Worm (Caenorhabditis elegans) whole organism, L1 larva: ENCODE measurements around the gene C50B8.5.

Experiments used
- C16A3.4 ChIP-seq: fragments of 150-350 bp; optimal IDR thresholded peaks from 2 replicates; lab custom pipeline; 2014; ENCODE audit warnings: missing biosample characterization, missing genetic modification characterization
- F16B12.6 ChIP-seq: fragments of 150-350 bp; optimal IDR thresholded peaks from 2 replicates; lab custom pipeline; 2014; ENCODE audit warnings: missing biosample characterization, missing genetic modification characterization
- Y116A8C.19 ChIP-seq: sonication (generic microtip); optimal IDR thresholded peaks from 2 replicates; lab custom pipeline; 2016; ENCODE audit warnings: missing compliant biosample characterization, missing genetic modification characterization, borderline replicate concordance
- blmp-1 ChIP-seq: fragments of 150-350 bp; optimal IDR thresholded peaks from 2 replicates; lab custom pipeline; 2014; ENCODE audit warnings: missing biosample characterization, missing genetic modification characterization
- ceh-63 ChIP-seq: fragments of 200-800 bp; sonication (Bioruptor generic); optimal IDR thresholded peaks from 2 replicates; lab custom pipeline; 2018; ENCODE audit warnings: mild to moderate bottlenecking, missing genetic modification characterization, missing compliant biosample characterization
- ceh-82 ChIP-seq, 3 experiments: fragments of 150-350 bp in 1 of 3; sonication (generic microtip) in 2 of 3; optimal IDR thresholded peaks; 2 replicates each; lab custom pipeline; 2014 to 2017; ENCODE audit warnings: missing biosample characterization in 3 of 3, missing genetic modification characterization in 3 of 3
- ceh-90 ChIP-seq: sonication (generic microtip); optimal IDR thresholded peaks from 2 replicates; lab custom pipeline; 2016; ENCODE audit warnings: missing genetic modification characterization, missing compliant biosample characterization
- dpl-1 ChIP-seq, 3 experiments: fragments of 150-350 bp in 2 of 3; sonication (generic microtip) in 1 of 3; optimal IDR thresholded peaks; 2 replicates each; lab custom pipeline; 2014 to 2017; ENCODE audit warnings: missing biosample characterization in 3 of 3, missing genetic modification characterization in 3 of 3, missing genetic modification reagents in 3 of 3
- efl-1 ChIP-seq, 4 experiments: fragments of 150-350 bp; optimal IDR thresholded peaks in 3 of 4; peaks in 1 of 4; 1 replicate in 1 of 4; 2 replicates in 3 of 4; lab custom pipeline; 2014; ENCODE audit warnings: missing biosample characterization in 2 of 4, missing genetic modification characterization in 2 of 4, missing genetic modification reagents in 2 of 4
- efl-3 ChIP-seq: fragments of 200-800 bp; sonication (Bioruptor generic); optimal IDR thresholded peaks from 2 replicates; lab custom pipeline; 2018; ENCODE audit warnings: mild to moderate bottlenecking, missing genetic modification characterization, missing compliant biosample characterization
- ets-5 ChIP-seq: fragments of 200-800 bp; sonication (Bioruptor generic); IDR thresholded peaks from 2 replicates; pipeline ENCODE4 v1.3.6; 2022; ENCODE audit warnings: missing genetic modification characterization, missing compliant biosample characterization
- fos-1 ChIP-seq: fragments of 150-350 bp; optimal IDR thresholded peaks from 2 replicates; lab custom pipeline; 2014; ENCODE audit warnings: missing biosample characterization, missing genetic modification characterization
- hlh-17 ChIP-seq: fragments of 200-800 bp; sonication (Bioruptor generic); optimal IDR thresholded peaks from 2 replicates; lab custom pipeline; 2018; ENCODE audit warnings: missing genetic modification characterization, mild to moderate bottlenecking, missing compliant biosample characterization, moderate library complexity, borderline replicate concordance
- hpl-2 ChIP-seq: fragments of 150-350 bp; optimal IDR thresholded peaks from 2 replicates; lab custom pipeline; 2014; ENCODE audit warnings: missing biosample characterization, missing genetic modification reagents, missing genetic modification characterization
- isw-1 ChIP-seq: fragments of 200-800 bp; sonication (Bioruptor generic); IDR thresholded peaks from 2 replicates; pipeline ENCODE4 v1.3.6; 2022; ENCODE audit warnings: missing genetic modification characterization, missing compliant biosample characterization
- lin-14 ChIP-seq: fragments of 200-800 bp; sonication (Bioruptor generic); optimal IDR thresholded peaks from 2 replicates; lab custom pipeline; 2018; ENCODE audit warnings: mild to moderate bottlenecking, missing genetic modification characterization, moderate library complexity, missing compliant biosample characterization
- lin-15B ChIP-seq: fragments of 150-350 bp; sonication (generic microtip); optimal IDR thresholded peaks from 3 replicates; lab custom pipeline; 2014; ENCODE audit warnings: missing biosample characterization, missing genetic modification characterization
- mab-9 ChIP-seq: fragments of 200-800 bp; sonication (Bioruptor generic); IDR thresholded peaks from 2 replicates; pipeline ENCODE4 v1.3.6; 2022; ENCODE audit warnings: missing genetic modification reagents, missing genetic modification characterization, missing compliant biosample characterization
- mep-1 ChIP-seq: fragments of 150-350 bp; optimal IDR thresholded peaks from 2 replicates; lab custom pipeline; 2014; ENCODE audit warnings: missing biosample characterization, missing genetic modification characterization
- nhr-12 ChIP-seq: sonication (generic microtip); optimal IDR thresholded peaks from 2 replicates; lab custom pipeline; 2017; ENCODE audit warnings: missing biosample characterization, missing genetic modification characterization
- nhr-19 ChIP-seq: fragments of 200-800 bp; sonication (Bioruptor generic); conservative IDR thresholded peaks from 2 replicates; pipeline ENCODE4 v1.3.6; 2022; ENCODE audit warnings: missing genetic modification characterization, missing compliant biosample characterization
- nhr-76 ChIP-seq: sonication (generic microtip); optimal IDR thresholded peaks from 2 replicates; lab custom pipeline; 2017; ENCODE audit warnings: missing biosample characterization, missing genetic modification characterization
- nhr-84 ChIP-seq: sonication (generic microtip); optimal IDR thresholded peaks from 2 replicates; lab custom pipeline; 2017; ENCODE audit warnings: missing biosample characterization, missing genetic modification characterization
- nhr-85 ChIP-seq: sonication (generic microtip); peaks from one replicate; lab custom pipeline; 2016; ENCODE audit warnings: missing genetic modification characterization, inconsistent platforms, missing compliant biosample characterization
- nhr-90 ChIP-seq: sonication (generic microtip); optimal IDR thresholded peaks from 2 replicates; lab custom pipeline; 2016; ENCODE audit warnings: mild to moderate bottlenecking, missing genetic modification characterization, missing compliant biosample characterization; ENCODE audit not compliant: poor library complexity
- pag-3 ChIP-seq: sonication (generic microtip); optimal IDR thresholded peaks from 2 replicates; lab custom pipeline; 2017; ENCODE audit warnings: missing genetic modification characterization, mild to moderate bottlenecking, missing compliant biosample characterization, antibody characterized with exemption, borderline replicate concordance; ENCODE audit not compliant: insufficient read depth
- pqm-1 ChIP-seq: sonication (generic microtip); optimal IDR thresholded peaks from 3 replicates; lab custom pipeline; 2017; ENCODE audit warnings: missing biosample characterization, missing genetic modification characterization
- skn-1 ChIP-seq: fragments of 150-350 bp; optimal IDR thresholded peaks from 2 replicates; lab custom pipeline; 2014; ENCODE audit warnings: missing biosample characterization, missing genetic modification characterization
- sox-4 ChIP-seq: sonication (generic microtip); optimal IDR thresholded peaks from 2 replicates; lab custom pipeline; 2016; ENCODE audit warnings: missing genetic modification characterization, missing compliant biosample characterization
- sptf-1 ChIP-seq: fragments of 150-350 bp; optimal IDR thresholded peaks from 2 replicates; lab custom pipeline; 2014; ENCODE audit warnings: missing biosample characterization, missing genetic modification characterization
- sup-37 ChIP-seq: fragments of 200-800 bp; sonication (Bioruptor generic); optimal IDR thresholded peaks from 2 replicates; lab custom pipeline; 2018; ENCODE audit warnings: mild to moderate bottlenecking, missing genetic modification characterization, missing compliant biosample characterization
- tbx-2 ChIP-seq: sonication (generic microtip); optimal IDR thresholded peaks from 2 replicates; lab custom pipeline; 2016; ENCODE audit warnings: missing genetic modification characterization, missing compliant biosample characterization
- tlp-1 ChIP-seq: fragments of 150-350 bp; optimal IDR thresholded peaks from 2 replicates; lab custom pipeline; 2014; ENCODE audit warnings: missing biosample characterization, missing genetic modification characterization
- unc-86 ChIP-seq: sonication (generic microtip); optimal IDR thresholded peaks from 2 replicates; lab custom pipeline; 2016; ENCODE audit warnings: missing genetic modification characterization, missing compliant biosample characterization
- vab-15 ChIP-seq: sonication (generic microtip); optimal IDR thresholded peaks from 2 replicates; lab custom pipeline; 2017; ENCODE audit warnings: missing genotype, mild to moderate bottlenecking, missing genetic modification characterization, missing compliant biosample characterization
- zag-1 ChIP-seq: fragments of 150-350 bp; optimal IDR thresholded peaks from 2 replicates; lab custom pipeline; 2014; ENCODE audit warnings: missing biosample characterization, missing genetic modification characterization
- zip-4 ChIP-seq: fragments of 200-800 bp; sonication (Bioruptor generic); optimal IDR thresholded peaks from 2 replicates; lab custom pipeline; 2018; ENCODE audit warnings: mild to moderate bottlenecking, missing genetic modification characterization, moderate library complexity, missing compliant biosample characterization
- ztf-11 ChIP-seq, 2 experiments: sonication (generic microtip); optimal IDR thresholded peaks; 2 replicates each; lab custom pipeline; 2016 to 2017; ENCODE audit warnings: missing genetic modification characterization in 2 of 2, missing biosample characterization in 1 of 2, missing compliant biosample characterization in 1 of 2

The C50B8.5 gene

DNA sequence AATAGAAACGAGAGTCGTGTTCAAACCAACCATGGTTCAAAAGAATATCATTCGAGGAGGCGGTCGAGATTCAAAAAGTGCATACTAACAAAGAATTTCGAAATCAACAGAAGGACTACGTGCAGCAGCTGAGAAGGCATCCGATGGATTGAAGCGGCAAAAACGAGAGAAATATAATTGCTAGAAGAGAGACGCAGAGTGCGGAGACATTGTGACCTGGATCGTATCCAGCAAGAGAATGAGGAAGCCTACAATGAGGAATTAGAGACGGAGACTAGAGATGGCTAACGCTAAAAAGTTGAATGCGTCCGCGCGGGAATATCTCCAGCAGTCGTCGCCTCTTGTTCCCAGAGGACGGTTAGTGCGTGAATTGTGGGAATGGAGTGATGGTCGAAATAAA is 29.0 kb downstream of the C50B8.5 start:
- no peak for TF ChIP-seq ceh-63 (GFP tag; lab: Kevin White, UChicago)
- TF ChIP-seq blmp-1 (tag; lab: Kevin White, UChicago), result peak; percentile 61

DNA sequence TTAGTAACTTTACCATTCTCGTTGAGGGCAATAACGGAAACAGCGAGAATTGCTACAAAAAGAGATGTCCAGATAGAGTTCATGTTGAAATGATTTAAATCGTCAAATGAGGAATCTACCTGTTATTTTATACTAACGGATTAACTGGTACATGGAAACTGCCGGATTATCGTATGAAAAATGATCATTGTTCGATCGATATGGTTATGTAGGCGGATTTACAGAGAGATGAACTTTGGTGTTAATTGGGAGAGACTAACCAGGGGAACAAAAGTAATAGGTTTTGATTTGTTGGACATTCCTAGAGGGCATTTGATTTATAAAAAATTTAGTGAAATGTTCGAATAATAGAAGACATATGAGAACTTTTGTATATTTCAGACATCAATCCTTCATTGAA is 31.0 kb downstream of the C50B8.5 start, which contains the start of gene spig-9:
Gene spig-9 (minus strand): TSS at position 101 of the 400 bp plus-strand sequence.
- no peak for TF ChIP-seq hpl-2 (GFP tag; lab: Kevin White, UChicago)
- TF ChIP-seq mab-9 (GFP tag; lab: Robert Waterston, UW), result no peak
- no peak for TF ChIP-seq nhr-85 (tag; lab: Kevin White, UChicago)
- no peak for TF ChIP-seq zag-1 (tag; lab: Kevin White, UChicago)
- no peak for TF ChIP-seq tlp-1
- TF ChIP-seq fos-1 (tag; lab: Kevin White, UChicago), result no peak
- no peak for TF ChIP-seq nhr-19 (GFP tag; lab: Robert Waterston, UW)
- no peak for TF ChIP-seq lin-15B (tag; lab: Kevin White, UChicago)
- no peak for TF ChIP-seq ceh-82 (tag; optimal IDR thresholded peaks at IDR 0.05; lab: Kevin White, UChicago)
- no peak for TF ChIP-seq efl-3 (GFP tag; lab: Kevin White, UChicago)
- TF ChIP-seq sptf-1 (tag; lab: Kevin White, UChicago), result no peak
- no peak for TF ChIP-seq tbx-2 (tag; lab: Kevin White, UChicago)
- no peak for TF ChIP-seq dpl-1 (GFP tag; optimal IDR thresholded peaks at IDR 0.05; lab: Kevin White, UChicago)
- TF ChIP-seq zip-4 (GFP tag; lab: Kevin White, UChicago), result no peak

DNA sequence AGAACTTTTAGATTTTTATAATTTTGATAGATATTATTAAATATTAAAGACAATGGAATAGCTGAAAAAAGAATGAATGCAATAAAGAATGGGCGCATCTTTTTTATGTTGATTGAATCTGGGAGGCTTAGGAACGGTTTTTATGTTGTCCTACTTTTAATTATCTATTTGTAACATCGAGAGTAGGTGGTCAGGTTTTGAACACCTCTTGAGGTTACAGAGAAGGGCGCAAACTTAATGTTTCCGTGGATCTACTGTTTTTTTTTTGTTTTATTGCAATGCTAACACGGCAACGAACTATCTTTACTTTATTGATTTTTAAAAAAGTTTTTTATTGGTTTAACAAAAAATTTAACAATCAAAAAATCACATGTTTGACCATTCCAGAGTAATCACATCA is 33.1 kb downstream of the C50B8.5 start, which contains the start of gene F53F4.7:
Gene F53F4.7 (minus strand): TSS at position 101 of the 400 bp plus-strand sequence.
- TF ChIP-seq ztf-11 (tag; optimal IDR thresholded peaks at IDR 0.05; lab: Kevin White, UChicago), result no peak
- no peak for TF ChIP-seq nhr-84 (tag; lab: Kevin White, UChicago)
- no peak for TF ChIP-seq efl-3 (GFP tag; lab: Kevin White, UChicago)
- no peak for TF ChIP-seq pag-3 (tag; lab: Kevin White, UChicago)
- no peak for TF ChIP-seq sox-4 (tag; lab: Kevin White, UChicago)
- no peak for TF ChIP-seq C16A3.4
- no peak for TF ChIP-seq nhr-12 (tag; lab: Kevin White, UChicago)
- TF ChIP-seq tbx-2 (tag; lab: Kevin White, UChicago), result no peak
- no peak for TF ChIP-seq ets-5 (GFP tag; lab: Robert Waterston, UW)
- TF ChIP-seq unc-86 (tag; lab: Kevin White, UChicago), result no peak

DNA sequence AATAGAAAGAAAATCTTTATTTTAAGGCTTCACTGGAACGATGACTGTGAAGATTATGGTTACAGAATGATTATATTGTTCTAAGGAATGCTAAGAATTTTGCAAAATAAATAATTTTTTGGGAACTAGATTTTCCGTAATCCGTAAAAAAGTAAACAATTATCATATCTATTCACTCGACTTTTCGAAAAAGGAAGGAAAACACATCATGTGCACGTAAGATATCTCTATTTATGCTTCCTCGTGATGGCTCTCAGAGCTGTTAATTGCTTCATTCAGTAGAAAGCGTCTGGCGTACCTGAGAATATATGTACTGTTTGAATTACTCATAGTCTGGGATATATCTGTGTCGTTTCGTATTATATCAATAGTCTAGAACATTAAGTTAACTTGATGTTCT is 39.0 kb downstream of the C50B8.5 start, which contains the start of gene srd-11:
Gene srd-11 (minus strand): TSS at position 101 of the 400 bp plus-strand sequence.
- TF ChIP-seq Y116A8C.19 (tag; lab: Kevin White, UChicago) (no peak), hlh-17 (no peak), pqm-1 (no peak), efl-1 (optimal IDR thresholded peaks at IDR 0.05; lab: Kevin White, UChicago) (no peak), efl-1 (GFP tag; optimal IDR thresholded peaks at IDR 0.05 in 1 of 2; lab: Kevin White, UChicago) (peak in 1 of 2 experiments; percentile 26)

DNA sequence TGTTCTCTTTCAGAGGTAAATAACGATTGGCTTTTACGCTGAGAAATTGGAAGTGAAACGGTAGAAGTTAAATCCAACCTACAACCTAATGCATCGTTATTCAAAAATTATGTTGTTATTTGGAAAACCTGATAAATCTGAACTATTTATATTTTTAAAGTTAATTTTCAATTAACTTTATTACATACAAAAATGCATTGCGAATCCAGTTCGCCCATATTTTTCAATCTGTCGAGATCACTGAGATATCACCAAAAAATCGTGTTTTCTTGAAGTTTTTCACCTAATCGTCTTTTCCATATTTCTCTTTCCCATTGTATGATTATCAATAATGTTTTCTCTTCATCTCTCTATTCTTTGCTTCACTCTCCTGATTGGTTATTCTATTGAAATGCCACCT is 39.9 kb downstream of the C50B8.5 start, which contains the start of gene F53F4.15:
Gene F53F4.15 (plus strand): TSS at position 301 of the 400 bp plus-strand sequence.
- TF ChIP-seq nhr-19 (GFP tag; lab: Robert Waterston, UW) (no peak), fos-1 (tag; lab: Kevin White, UChicago) (no peak), sup-37 (GFP tag; lab: Kevin White, UChicago) (no peak), zag-1 (tag; lab: Kevin White, UChicago) (no peak), ceh-90 (tag; lab: Kevin White, UChicago) (no peak), hlh-17 (no peak), nhr-12 (tag; lab: Kevin White, UChicago) (no peak), Y116A8C.19 (tag; lab: Kevin White, UChicago) (no peak)

DNA sequence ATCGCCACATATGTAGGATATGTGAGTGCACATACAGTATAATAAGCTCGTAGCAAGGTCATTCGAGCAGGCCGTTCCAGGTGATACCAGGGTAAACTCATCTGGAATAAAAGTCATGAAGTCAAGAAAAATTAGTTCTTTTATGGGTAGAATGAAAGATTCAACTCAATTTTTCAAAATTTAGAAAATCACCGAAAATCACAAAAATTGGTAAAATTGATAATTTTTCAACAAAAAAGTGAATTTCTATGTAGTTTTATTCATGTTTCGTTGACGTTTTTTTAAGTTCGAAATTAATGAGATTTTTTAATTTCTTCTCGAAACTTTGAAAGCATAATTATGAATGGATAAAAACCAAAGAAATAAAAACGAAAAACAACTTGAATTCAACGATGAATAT is 41.0 kb downstream of the C50B8.5 start, which contains the start of gene F53F4.16:
Gene F53F4.16 (minus strand): TSS at position 101 of the 400 bp plus-strand sequence.
- TF ChIP-seq skn-1 (tag; lab: Kevin White, UChicago) (no peak), mep-1 (tag; lab: Kevin White, UChicago) (no peak), lin-14 (no peak), F16B12.6 (tag; lab: Kevin White, UChicago) (no peak), nhr-90 (tag; lab: Kevin White, UChicago) (no peak), unc-86 (tag; lab: Kevin White, UChicago) (no peak), fos-1 (tag; lab: Kevin White, UChicago) (no peak), vab-15 (no peak), blmp-1 (tag; lab: Kevin White, UChicago) (no peak), isw-1 (GFP tag; lab: Robert Waterston, UW) (no peak), nhr-76 (tag; lab: Kevin White, UChicago) (no peak), pqm-1 (no peak)
